Fruit fly (Drosophila melanogaster) whole organism, embryonic: ENCODE data around the gene CG14227.

Source experiments
- Adf1 ChIP-seq: fragments of 200-800 bp; sonication (Bioruptor generic); IDR thresholded peaks from 2 replicates; pipeline ENCODE4 v1.3.6; 2022; ENCODE audit warnings: missing biosample characterization, missing genetic modification characterization
- B-H1 ChIP-seq: fragments of 200-800 bp; sonication (Bioruptor generic); IDR thresholded peaks from 3 replicates; pipeline ENCODE4 v1.3.6; 2022; ENCODE audit warnings: missing biosample characterization, missing genetic modification characterization
- BtbVII ChIP-seq: fragments of 200-800 bp; sonication (Bioruptor generic); optimal IDR thresholded peaks from 3 replicates; lab custom pipeline; 2017; ENCODE audit warnings: missing biosample characterization, mild to moderate bottlenecking, missing genetic modification characterization
- CG11093 ChIP-seq: fragments of 200-800 bp; sonication (Bioruptor generic); IDR thresholded peaks from 3 replicates; pipeline ENCODE4 v1.3.6; 2022; ENCODE audit warnings: missing biosample characterization, missing genetic modification characterization
- CG11456 ChIP-seq: fragments of 200-800 bp; sonication (Bioruptor generic); IDR thresholded peaks from 3 replicates; pipeline ENCODE4 v1.3.6; 2022; ENCODE audit warnings: missing biosample characterization, missing genetic modification characterization
- CG12104 ChIP-seq: fragments of 200-800 bp; sonication (Bioruptor generic); optimal IDR thresholded peaks from 3 replicates; lab custom pipeline; 2016; ENCODE audit warnings: missing biosample characterization, missing genetic modification characterization
- CG1233 ChIP-seq: fragments of 200-800 bp; sonication (Bioruptor generic); optimal IDR thresholded peaks from 4 replicates; lab custom pipeline; 2018; ENCODE audit warnings: missing biosample characterization, mild to moderate bottlenecking, missing genetic modification characterization
- CG14860 ChIP-seq: fragments of 200-800 bp; sonication (Bioruptor generic); IDR thresholded peaks from 3 replicates; pipeline ENCODE4 v1.3.6; 2022; ENCODE audit warnings: missing biosample characterization, missing genetic modification characterization; ENCODE audit not compliant: partially characterized antibody
- CG16815 ChIP-seq: fragments of 200-800 bp; sonication (Bioruptor generic); optimal IDR thresholded peaks from 3 replicates; lab custom pipeline; 2017; ENCODE audit warnings: missing biosample characterization, mild to moderate bottlenecking, missing genetic modification characterization
- CG17186 ChIP-seq: fragments of 200-800 bp; sonication (Bioruptor generic); optimal IDR thresholded peaks from 3 replicates; lab custom pipeline; 2017; ENCODE audit warnings: missing biosample characterization, missing genetic modification reagents, missing genetic modification characterization
- CG17612 ChIP-seq: fragments of 200-800 bp; sonication (Bioruptor generic); IDR thresholded peaks from 2 replicates; pipeline ENCODE4 v1.3.6; 2022; ENCODE audit warnings: missing biosample characterization, missing genetic modification characterization
- CG17829 ChIP-seq: fragments of 200-800 bp; optimal IDR thresholded peaks from 2 replicates; lab custom pipeline; 2019; ENCODE audit warnings: missing biosample characterization, mild to moderate bottlenecking, missing genetic modification characterization, moderate library complexity
- CG18764 ChIP-seq: fragments of 200-800 bp; sonication (Bioruptor generic); optimal IDR thresholded peaks from 3 replicates; lab custom pipeline; 2016; ENCODE audit warnings: missing biosample characterization, missing genetic modification characterization
- CG2199 ChIP-seq: fragments of 200-800 bp; sonication (Bioruptor generic); IDR thresholded peaks from 3 replicates; pipeline ENCODE4 v1.3.6; 2022; ENCODE audit warnings: missing biosample characterization, missing genetic modification characterization
- CG2678 ChIP-seq: fragments of 200-800 bp; sonication (Bioruptor generic); optimal IDR thresholded peaks from 3 replicates; lab custom pipeline; 2019; ENCODE audit warnings: missing biosample characterization, mild to moderate bottlenecking, missing genetic modification characterization, moderate library complexity
- CG2712 ChIP-seq: fragments of 200-800 bp; optimal IDR thresholded peaks from 3 replicates; lab custom pipeline; 2019; ENCODE audit warnings: missing biosample characterization, mild to moderate bottlenecking, missing genetic modification characterization, moderate library complexity
- CG2875 ChIP-seq: fragments of 200-800 bp; sonication (Bioruptor generic); optimal IDR thresholded peaks from 2 replicates; lab custom pipeline; 2017; ENCODE audit warnings: missing biosample characterization, mild to moderate bottlenecking, missing genetic modification characterization, missing genetic modification reagents
- CG32767 ChIP-seq: fragments of 200-800 bp; sonication (Bioruptor generic); IDR thresholded peaks from 2 replicates; pipeline ENCODE4 v1.3.6; 2022; ENCODE audit warnings: missing biosample characterization, missing genetic modification characterization
- CG33213 ChIP-seq: fragments of 200-800 bp; sonication (Bioruptor generic); optimal IDR thresholded peaks from 3 replicates; lab custom pipeline; 2016; ENCODE audit warnings: missing biosample characterization, missing genetic modification characterization
- CG3726 ChIP-seq: fragments of 200-800 bp; sonication (Bioruptor generic); IDR thresholded peaks from 3 replicates; pipeline ENCODE4, ENCODE4 v1.3.6; 2022; ENCODE audit warnings: missing biosample characterization, missing genetic modification characterization
- CG3847 ChIP-seq: fragments of 200-800 bp; sonication (Bioruptor generic); IDR thresholded peaks from 2 replicates; pipeline ENCODE4 v1.3.6; 2022; ENCODE audit warnings: missing biosample characterization, missing genetic modification characterization
- CG5180 ChIP-seq: fragments of 200-800 bp; sonication (Bioruptor generic); optimal IDR thresholded peaks from 3 replicates; lab custom pipeline; 2017; ENCODE audit warnings: missing biosample characterization, missing genetic modification characterization, mild to moderate bottlenecking, moderate library complexity, missing genetic modification reagents
- CG7839 ChIP-seq: fragments of 200-800 bp; sonication (Bioruptor generic); optimal IDR thresholded peaks from 3 replicates; lab custom pipeline; 2018; ENCODE audit warnings: missing biosample characterization, mild to moderate bottlenecking, missing genetic modification characterization, moderate library complexity
- CG7928 ChIP-seq: fragments of 200-800 bp; sonication (Bioruptor generic); optimal IDR thresholded peaks from 2 replicates; lab custom pipeline; 2017; ENCODE audit warnings: missing biosample characterization, mild to moderate bottlenecking, missing genetic modification characterization
- CG8388 ChIP-seq: fragments of 200-800 bp; sonication (Bioruptor generic); optimal IDR thresholded peaks from 2 replicates; lab custom pipeline; 2019; ENCODE audit warnings: missing biosample characterization, mild to moderate bottlenecking, missing genetic modification characterization, moderate library complexity
- CG8924 ChIP-seq: fragments of 200-800 bp; optimal IDR thresholded peaks from 3 replicates; lab custom pipeline; 2019; ENCODE audit warnings: missing biosample characterization, mild to moderate bottlenecking, missing genetic modification characterization, moderate library complexity
- Dfd ChIP-seq, 2 experiments: fragments of >200 bp; optimal IDR thresholded peaks; 2 replicates each; lab custom pipeline; 2017; ENCODE audit warnings: missing biosample characterization in 2 of 2, missing genetic modification characterization in 2 of 2
- Doc3 ChIP-seq: fragments of 200-800 bp; sonication (Bioruptor generic); IDR thresholded peaks from 3 replicates; pipeline ENCODE4 v1.3.6; 2022; ENCODE audit warnings: missing biosample characterization, missing genetic modification characterization; ENCODE audit not compliant: partially characterized antibody
- GATAe ChIP-seq: fragments of 200-800 bp; sonication (Bioruptor generic); conservative IDR thresholded peaks from 2 replicates; pipeline ENCODE4 v1.3.6; 2022; ENCODE audit warnings: missing biosample characterization, missing genetic modification characterization
- H15 ChIP-seq: fragments of 200-800 bp; sonication (Bioruptor generic); IDR thresholded peaks from 3 replicates; pipeline ENCODE4 v1.3.6; 2022; ENCODE audit warnings: missing biosample characterization, missing genetic modification characterization
- HLH54F ChIP-seq: fragments of 200-800 bp; sonication (Bioruptor generic); optimal IDR thresholded peaks from 3 replicates; lab custom pipeline; 2016; ENCODE audit warnings: missing biosample characterization, missing genetic modification characterization
- NC2β ChIP-seq: fragments of 200-800 bp; sonication (Bioruptor generic); optimal IDR thresholded peaks from 2 replicates; lab custom pipeline; 2016; ENCODE audit warnings: missing biosample characterization, missing genetic modification characterization
- NK7.1 ChIP-seq: fragments of 200-800 bp; sonication (Bioruptor generic); optimal IDR thresholded peaks from 3 replicates; lab custom pipeline; 2016; ENCODE audit warnings: missing biosample characterization, missing genetic modification characterization
- Nf-YA ChIP-seq: fragments of 200-800 bp; sonication (Bioruptor generic); IDR thresholded peaks from 2 replicates; pipeline ENCODE4 v1.3.6; 2022; ENCODE audit warnings: missing biosample characterization, missing genetic modification characterization
- TFAM ChIP-seq: fragments of 200-800 bp; sonication (Bioruptor generic); optimal IDR thresholded peaks from 2 replicates; lab custom pipeline; 2017; ENCODE audit warnings: missing biosample characterization, missing genetic modification characterization, inconsistent platforms
- Tbp ChIP-seq: fragments of >200 bp; optimal IDR thresholded peaks from 2 replicates; lab custom pipeline; 2018; ENCODE audit warnings: missing biosample characterization, missing genetic modification characterization
- ase ChIP-seq: fragments of 200-800 bp; sonication (Bioruptor generic); IDR thresholded peaks from 3 replicates; pipeline ENCODE4 v1.3.6; 2022; ENCODE audit warnings: missing biosample characterization, missing genetic modification characterization
- ash1 ChIP-seq: fragments of 200-800 bp; sonication (Bioruptor generic); optimal IDR thresholded peaks from 2 replicates; lab custom pipeline; 2018; ENCODE audit warnings: missing biosample characterization, mild to moderate bottlenecking, missing genetic modification characterization
- btn ChIP-seq: fragments of 200-800 bp; sonication (Bioruptor generic); optimal IDR thresholded peaks from 2 replicates; lab custom pipeline; 2016; ENCODE audit warnings: missing biosample characterization, missing genetic modification characterization
- dm ChIP-seq: fragments of 200-800 bp; sonication (Bioruptor generic); optimal IDR thresholded peaks from 3 replicates; lab custom pipeline; 2016; ENCODE audit warnings: missing biosample characterization, missing genetic modification characterization
- dmrt11E ChIP-seq: fragments of 200-800 bp; sonication (Bioruptor generic); optimal IDR thresholded peaks from 3 replicates; lab custom pipeline; 2018; ENCODE audit warnings: missing biosample characterization, mild to moderate bottlenecking, missing genetic modification characterization, moderate library complexity
- dpn ChIP-seq, 2 experiments: fragments of 200-800 bp; sonication (Bioruptor generic); optimal IDR thresholded peaks; 3 replicates each; lab custom pipeline; 2016; ENCODE audit warnings: missing biosample characterization in 2 of 2, missing genetic modification characterization in 2 of 2
- ftz-f1 ChIP-seq: fragments of 200-800 bp; sonication (Bioruptor generic); optimal IDR thresholded peaks from 2 replicates; lab custom pipeline; 2016; ENCODE audit warnings: missing biosample characterization, missing genetic modification characterization
- knrl ChIP-seq: fragments of 200-800 bp; sonication (Bioruptor generic); IDR thresholded peaks from 3 replicates; pipeline ENCODE4 v1.3.6; 2022; ENCODE audit warnings: missing biosample characterization, missing genetic modification characterization; ENCODE audit not compliant: partially characterized antibody
- lab ChIP-seq: fragments of 200-800 bp; sonication (Bioruptor generic); optimal IDR thresholded peaks from 3 replicates; lab custom pipeline; 2017; ENCODE audit warnings: missing biosample characterization, missing genetic modification characterization, mild to moderate bottlenecking, moderate library complexity, missing genetic modification reagents
- luna ChIP-seq: fragments of 200-800 bp; sonication (Bioruptor generic); optimal IDR thresholded peaks from 2 replicates; lab custom pipeline; 2016; ENCODE audit warnings: missing biosample characterization, missing genetic modification characterization
- mam ChIP-seq: fragments of 200-800 bp; sonication (Bioruptor generic); optimal IDR thresholded peaks from 3 replicates; lab custom pipeline; 2016; ENCODE audit warnings: missing biosample characterization, missing genetic modification characterization
- nom ChIP-seq: fragments of 200-800 bp; sonication (Bioruptor generic); optimal IDR thresholded peaks from 2 replicates; lab custom pipeline; 2017; ENCODE audit warnings: missing biosample characterization, missing genetic modification characterization, mild to moderate bottlenecking, moderate library complexity, missing genetic modification reagents
- sd ChIP-seq: fragments of 200-800 bp; sonication (Bioruptor generic); optimal IDR thresholded peaks from 3 replicates; lab custom pipeline; 2018; ENCODE audit warnings: missing biosample characterization, mild to moderate bottlenecking, missing genetic modification characterization, moderate library complexity
- sisA ChIP-seq: fragments of 200-800 bp; sonication (Bioruptor generic); IDR thresholded peaks from 2 replicates; pipeline ENCODE4 v1.3.6; 2022; ENCODE audit warnings: missing biosample characterization, missing genetic modification characterization
- tna ChIP-seq: fragments of 200-800 bp; sonication (Bioruptor generic); IDR thresholded peaks from 2 replicates; pipeline ENCODE4 v1.3.6; 2022; ENCODE audit warnings: missing biosample characterization, missing genetic modification characterization; ENCODE audit not compliant: partially characterized antibody

The CG14227 gene

DNA sequence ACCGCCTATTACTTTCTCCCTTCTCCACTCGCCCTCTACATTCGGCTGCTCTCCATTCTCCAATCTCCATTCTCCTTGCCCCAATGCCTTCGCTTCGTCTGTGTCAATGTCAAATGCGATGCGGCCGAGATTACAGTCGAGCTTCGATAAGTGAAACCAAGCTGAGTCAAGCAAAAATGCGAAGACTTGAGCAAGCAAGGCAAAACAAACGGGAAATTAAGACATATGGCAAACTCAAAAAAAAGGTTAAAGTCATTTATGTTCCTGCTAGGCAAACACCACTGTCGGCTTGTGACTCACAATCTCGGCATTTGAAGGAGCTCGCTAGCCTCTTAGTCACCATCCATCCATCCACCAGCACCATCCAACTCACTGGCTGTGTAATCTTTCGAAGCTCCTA is 20.3 kb downstream of the CG14227 start (continued):
- TF ChIP-seq CG8924 (tag; lab: Kevin White, UChicago) (peak; percentile 94), CG17186 (GFP tag; lab: Kevin White, UChicago) (peak; percentile 64), CG11456 (GFP tag; lab: Robert Waterston, UW) (peak; percentile 96), H15 (GFP tag; lab: Robert Waterston, UW) (peak; percentile 90), CG8388 (GFP tag; lab: Kevin White, UChicago) (peak; percentile 94), CG14860 (no peak), sisA (peak; percentile 95), CG16815 (GFP tag; lab: Kevin White, UChicago) (peak; percentile 98), dpn (GFP tag; optimal IDR thresholded peaks at IDR 0.05; lab: Kevin White, UChicago) (peak; percentile 98), tna (GFP tag; lab: Robert Waterston, UW) (no peak), CG17829 (tag; lab: Kevin White, UChicago) (peak; percentile 94), CG12104 (GFP tag; lab: Kevin White, UChicago) (peak; percentile 89), CG32767 (GFP tag; lab: Robert Waterston, UW) (peak; percentile 88), lab (GFP tag; lab: Kevin White, UChicago) (peak; percentile 95), CG7839 (tag; lab: Kevin White, UChicago) (peak; percentile 98), CG7928 (GFP tag; lab: Kevin White, UChicago) (peak; percentile 70), knrl (GFP tag; lab: Robert Waterston, UW) (no peak), dm (GFP tag; lab: Kevin White, UChicago) (peak; percentile 94), luna (GFP tag; lab: Kevin White, UChicago) (peak; percentile 92), Tbp (GFP tag; lab: Kevin White, UChicago) (no peak), Adf1 (GFP tag; lab: Robert Waterston, UW) (peak; percentile 68), mam (GFP tag; lab: Kevin White, UChicago) (peak; percentile 99), btn (GFP tag; lab: Kevin White, UChicago) (peak; percentile 89), Dfd (GFP tag; optimal IDR thresholded peaks at IDR 0.05; lab: Kevin White, UChicago) (no peak), CG2712 (tag; lab: Kevin White, UChicago) (peak; percentile 95), dmrt11E (tag; lab: Kevin White, UChicago) (peak; percentile 98), CG5180 (peak; percentile 74), TFAM (GFP tag; lab: Kevin White, UChicago) (peak; percentile 62), nom (GFP tag; lab: Kevin White, UChicago) (peak; percentile 96), ftz-f1 (GFP tag; lab: Kevin White, UChicago) (peak; percentile 84), CG33213 (GFP tag; lab: Kevin White, UChicago) (peak; percentile 95), CG3726 (GFP tag; lab: Robert Waterston, UW) (peak; percentile 90), B-H1 (GFP tag; lab: Robert Waterston, UW) (peak; percentile 89), CG2199 (GFP tag; lab: Robert Waterston, UW) (peak; percentile 88; the same call in 2 of the 3 replicates), CG11093 (GFP tag; lab: Robert Waterston, UW) (peak; percentile 92), ase (GFP tag; lab: Robert Waterston, UW) (peak; percentile 86), CG2678 (tag; lab: Kevin White, UChicago) (peak; percentile 95), CG17612 (GFP tag; lab: Robert Waterston, UW) (peak; percentile 81), Doc3 (no peak), CG3847 (GFP tag; lab: Robert Waterston, UW) (peak; percentile 95), CG18764 (GFP tag; lab: Kevin White, UChicago) (peak; percentile 91), HLH54F (GFP tag; lab: Kevin White, UChicago) (peak; percentile 96), BtbVII (GFP tag; lab: Kevin White, UChicago) (peak; percentile 84), ash1 (GFP tag; lab: Kevin White, UChicago) (peak; percentile 42), CG1233 (GFP tag; lab: Kevin White, UChicago) (peak; percentile 91), CG2875 (GFP tag; lab: Kevin White, UChicago) (peak; percentile 96), NC2β (GFP tag; lab: Kevin White, UChicago) (peak; percentile 97), NK7.1 (GFP tag; lab: Kevin White, UChicago) (peak; percentile 96), Nf-YA (GFP tag; lab: Robert Waterston, UW) (peak; percentile 85), GATAe (GFP tag; lab: Robert Waterston, UW) (peak; percentile 75), sd (tag; lab: Kevin White, UChicago) (peak; percentile 99)
